Worm (Caenorhabditis elegans) whole organism, young adult: Measurements from ENCODE around the gene nlp-31.

Experiments
- attf-5 ChIP-seq: fragments of 200-800 bp; sonication (Bioruptor generic); optimal IDR thresholded peaks from 2 replicates; lab custom pipeline; 2018; ENCODE audit warnings: mild to moderate bottlenecking, missing genetic modification characterization, missing compliant biosample characterization
- dox-1 ChIP-seq: fragments of 200-800 bp; sonication (Bioruptor generic); IDR thresholded peaks from 2 replicates; pipeline ENCODE4 v1.3.6; 2022; ENCODE audit warnings: missing genetic modification reagents, missing genetic modification characterization, missing compliant biosample characterization
- hmg-20 ChIP-seq: fragments of 200-800 bp; sonication (Bioruptor generic); IDR thresholded peaks from 2 replicates; pipeline ENCODE4 v1.3.6; 2022; ENCODE audit warnings: missing genetic modification reagents, missing genetic modification characterization, missing compliant biosample characterization
- pbrm-1 ChIP-seq: fragments of 200-800 bp; sonication (Bioruptor generic); IDR thresholded peaks from 2 replicates; pipeline ENCODE4 v1.3.6; 2022; ENCODE audit warnings: missing genetic modification reagents, missing genetic modification characterization, missing compliant biosample characterization
- pha-4 ChIP-seq: fragments of 150-350 bp; sonication (generic microtip); optimal IDR thresholded peaks from 2 replicates; lab custom pipeline; 2014; ENCODE audit warnings: missing biosample characterization, missing genetic modification reagents, missing genetic modification characterization
- tbx-9 ChIP-seq: sonication (generic microtip); optimal IDR thresholded peaks from 2 replicates; lab custom pipeline; 2016; ENCODE audit warnings: borderline replicate concordance, missing genetic modification characterization, inconsistent platforms, missing compliant biosample characterization

DNA sequence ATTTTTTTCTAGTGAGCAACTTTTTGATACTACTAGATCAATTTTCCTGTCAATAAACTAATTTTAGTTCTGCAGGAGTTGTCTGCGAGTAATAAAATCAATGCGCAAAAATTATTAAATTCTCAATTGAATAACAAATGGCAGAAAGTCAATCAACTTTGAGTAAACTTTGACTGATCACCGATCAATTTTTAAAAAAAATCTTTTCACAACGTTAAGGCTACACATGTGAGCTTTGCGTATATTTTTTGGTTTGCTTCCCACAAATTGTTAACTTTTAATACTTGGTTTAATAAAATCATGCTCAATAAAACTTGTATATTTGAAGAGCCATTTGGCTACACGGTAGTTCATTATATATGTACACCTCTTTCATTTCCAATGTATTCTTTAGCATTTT is 28.1 kb downstream of the nlp-31 start, which contains the start of gene srh-7:
- TF ChIP-seq tbx-9 (tag; lab: Kevin White, UChicago): no peak
- TF ChIP-seq attf-5 (GFP tag; lab: Kevin White, UChicago): no peak
- no peak for TF ChIP-seq dox-1
- no peak for TF ChIP-seq pha-4 (tag; lab: Kevin White, UChicago)
- no peak for TF ChIP-seq hmg-20 (GFP tag; lab: Robert Waterston, UW)
- no peak for TF ChIP-seq pbrm-1 (GFP tag; lab: Robert Waterston, UW)
